Worm (Caenorhabditis elegans) whole organism, early embryonic: Measurements from ENCODE around the gene C14A4.8.

Source experiments
- B0310.2 ChIP-seq: sonication (generic microtip); optimal IDR thresholded peaks from 2 replicates; lab custom pipeline; 2016; ENCODE audit warnings: mild to moderate bottlenecking, missing genetic modification characterization, missing compliant biosample characterization
- F13C5.2 ChIP-seq: sonication (generic microtip); optimal IDR thresholded peaks from 2 replicates; lab custom pipeline; 2017; ENCODE audit warnings: mild to moderate bottlenecking, missing genetic modification characterization, inconsistent platforms, missing compliant biosample characterization
- aly-1 ChIP-seq: sonication (generic microtip); optimal IDR thresholded peaks from 2 replicates; lab custom pipeline; 2016; ENCODE audit warnings: missing genetic modification characterization, missing compliant biosample characterization
- ama-1 ChIP-seq: fragments of 150-350 bp; optimal IDR thresholded peaks from 2 replicates; lab custom pipeline; 2014
- ceh-13 ChIP-seq: fragments of 200-800 bp; sonication (Bioruptor generic); optimal IDR thresholded peaks from 2 replicates; lab custom pipeline; 2018; ENCODE audit warnings: mild to moderate bottlenecking, missing genetic modification characterization, missing compliant biosample characterization
- ceh-36 ChIP-seq: sonication (generic microtip); optimal IDR thresholded peaks from 2 replicates; lab custom pipeline; 2016; ENCODE audit warnings: missing genetic modification characterization, inconsistent platforms, missing compliant biosample characterization
- ets-7 ChIP-seq: sonication (generic microtip); optimal IDR thresholded peaks from 2 replicates; lab custom pipeline; 2016; ENCODE audit warnings: missing genotype, missing genetic modification characterization, missing compliant biosample characterization
- flt-1 ChIP-seq: fragments of 200-800 bp; sonication (Bioruptor generic); IDR thresholded peaks from 2 replicates; pipeline ENCODE4 v1.3.6; 2022; ENCODE audit warnings: missing genetic modification characterization, missing compliant biosample characterization
- hmbx-1 ChIP-seq: sonication (generic microtip); optimal IDR thresholded peaks from 2 replicates; lab custom pipeline; 2016; ENCODE audit warnings: mild to moderate bottlenecking, missing genetic modification characterization, missing compliant biosample characterization
- hmg-4 ChIP-seq: fragments of 200-800 bp; sonication (Bioruptor generic); optimal IDR thresholded peaks from 2 replicates; lab custom pipeline; 2018; ENCODE audit warnings: mild to moderate bottlenecking, missing genetic modification characterization, missing compliant biosample characterization
- hnd-1 ChIP-seq: sonication (generic microtip); optimal IDR thresholded peaks from 2 replicates; lab custom pipeline; 2016; ENCODE audit warnings: missing genetic modification characterization, missing compliant biosample characterization
- pes-1 ChIP-seq: fragments of 200-800 bp; sonication (Bioruptor generic); IDR thresholded peaks from 2 replicates; pipeline ENCODE4 v1.3.6; 2022; ENCODE audit warnings: missing genetic modification reagents, missing genetic modification characterization, missing compliant biosample characterization
- scrt-1 ChIP-seq: fragments of 200-800 bp; sonication (Bioruptor generic); IDR thresholded peaks from 2 replicates; pipeline ENCODE4 v1.3.6; 2022; ENCODE audit warnings: missing genetic modification characterization, missing compliant biosample characterization
- sea-1 ChIP-seq: fragments of 200-800 bp; sonication (Bioruptor generic); conservative IDR thresholded peaks from 2 replicates; pipeline ENCODE4 v1.3.6; 2022; ENCODE audit warnings: missing genetic modification characterization, missing compliant biosample characterization
- tbx-11 ChIP-seq: fragments of 200-800 bp; sonication (Bioruptor generic); IDR thresholded peaks from 2 replicates; pipeline ENCODE4 v1.3.6; 2022; ENCODE audit warnings: missing genetic modification characterization, missing compliant biosample characterization
- tbx-37 ChIP-seq: fragments of 200-800 bp; sonication (Bioruptor generic); conservative IDR thresholded peaks from 2 replicates; pipeline ENCODE4 v1.3.6; 2022; ENCODE audit warnings: missing genetic modification reagents, missing genetic modification characterization, missing compliant biosample characterization
- tra-4 ChIP-seq: sonication (generic microtip); optimal IDR thresholded peaks from 2 replicates; lab custom pipeline; 2017; ENCODE audit warnings: missing genetic modification characterization, missing compliant biosample characterization

Gene C14A4.8

ce11 chrII:10598039-10598438 is at the start of gene C14A4.8:
Gene C14A4.8 (minus strand): TSS chrII:10598139.
- TF ChIP-seq sea-1 (GFP tag; lab: Robert Waterston, UW): no peak
- no peak for TF ChIP-seq ama-1 (lab: Kevin White, UChicago)
- no peak for TF ChIP-seq ceh-36 (tag; lab: Kevin White, UChicago)
- no peak for TF ChIP-seq ceh-13 (GFP tag; lab: Kevin White, UChicago)

DNA sequence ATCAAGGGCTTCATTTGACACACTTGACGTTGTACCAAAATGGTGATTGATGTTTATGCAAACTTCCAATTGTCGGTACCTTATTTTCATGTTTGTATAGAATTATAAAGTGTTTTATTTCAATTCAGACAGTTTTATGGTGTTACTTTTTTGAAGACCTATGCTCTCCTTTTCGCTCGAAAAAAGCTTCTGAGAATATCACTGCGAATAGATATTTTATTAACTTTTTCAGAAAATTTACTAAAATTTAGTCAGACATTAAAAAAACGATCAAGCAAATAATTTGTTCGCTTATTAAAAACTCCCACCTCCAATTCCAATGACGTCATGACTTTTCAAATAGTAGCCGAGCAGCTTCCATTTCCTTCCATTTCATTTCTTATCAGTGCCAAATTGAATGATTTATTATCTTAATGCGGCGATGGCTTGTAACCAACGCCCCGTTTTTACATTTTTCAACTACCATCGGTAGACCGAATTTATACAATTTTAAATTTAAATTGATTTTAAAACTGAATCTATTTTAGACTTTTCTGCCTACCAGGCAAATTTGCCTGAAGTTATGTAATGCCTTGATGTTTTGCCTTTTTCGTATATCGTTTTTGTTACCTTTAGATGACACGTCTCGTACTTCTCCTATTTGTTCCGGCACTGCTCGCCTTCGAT is 49.1 kb upstream of the C14A4.8 start, which contains the start of gene M28.10:
M28.10 (plus strand) TSS at position 616 of the 666 bp plus-strand sequence.
- no peak for TF ChIP-seq F13C5.2 (tag; lab: Kevin White, UChicago)
- TF ChIP-seq aly-1 (tag; lab: Kevin White, UChicago): no peak
- no peak for TF ChIP-seq scrt-1 (GFP tag; lab: Robert Waterston, UW)
- TF ChIP-seq tbx-11: no peak
- TF ChIP-seq B0310.2 (tag; lab: Kevin White, UChicago): no peak
- no peak for TF ChIP-seq ets-7 (tag; lab: Kevin White, UChicago)
- TF ChIP-seq ama-1 (lab: Kevin White, UChicago): no peak
- no peak for TF ChIP-seq flt-1
- no peak for TF ChIP-seq tra-4 (tag; lab: Kevin White, UChicago)
- no peak for TF ChIP-seq tbx-37
- TF ChIP-seq hnd-1: no peak
- TF ChIP-seq pes-1 (GFP tag; lab: Robert Waterston, UW): no peak
- no peak for TF ChIP-seq ceh-36 (tag; lab: Kevin White, UChicago)
- no peak for TF ChIP-seq ceh-13 (GFP tag; lab: Kevin White, UChicago)
- no peak for TF ChIP-seq hmg-4

ce11 chrII:10643403-10643802 is 45.5 kb upstream of the C14A4.8 start, which contains the start of gene M28.4:
Gene M28.4 (plus strand): TSS chrII:10643703.
- no peak for TF ChIP-seq flt-1
- TF ChIP-seq ceh-36 (tag; lab: Kevin White, UChicago): no peak
- no peak for TF ChIP-seq scrt-1 (GFP tag; lab: Robert Waterston, UW)
- TF ChIP-seq ets-7 (tag; lab: Kevin White, UChicago): no peak
- TF ChIP-seq pes-1 (GFP tag; lab: Robert Waterston, UW): no peak
- no peak for TF ChIP-seq F13C5.2 (tag; lab: Kevin White, UChicago)
- TF ChIP-seq ceh-13 (GFP tag; lab: Kevin White, UChicago): no peak
- TF ChIP-seq tbx-37: no peak
- TF ChIP-seq sea-1 (GFP tag; lab: Robert Waterston, UW): no peak
- no peak for TF ChIP-seq tbx-11
- TF ChIP-seq tra-4 (tag; lab: Kevin White, UChicago): no peak
- no peak for TF ChIP-seq B0310.2 (tag; lab: Kevin White, UChicago)
- no peak for TF ChIP-seq hmg-4
- no peak for TF ChIP-seq hmbx-1
- no peak for TF ChIP-seq ama-1 (lab: Kevin White, UChicago)
- no peak for TF ChIP-seq hnd-1

DNA sequence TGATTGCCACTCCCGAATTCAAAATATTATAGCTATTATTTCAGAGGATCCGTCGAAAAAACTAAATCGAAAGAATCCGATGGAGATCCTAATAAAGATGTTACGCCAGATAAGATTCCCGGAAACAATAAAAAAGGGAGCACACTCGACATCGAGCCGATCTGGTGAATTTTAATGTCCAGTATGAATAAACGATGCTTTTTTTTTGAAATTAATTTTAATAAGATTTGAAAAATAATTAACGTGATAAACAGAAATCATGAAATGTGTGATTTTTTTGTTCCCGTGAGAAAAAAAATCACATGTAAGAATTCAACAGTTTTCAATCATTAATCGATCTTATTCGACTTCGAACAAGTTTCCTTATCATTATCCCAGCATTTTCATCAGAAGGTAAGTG is 41.2 kb upstream of the C14A4.8 start, which contains the start of gene M28.9:
M28.9 (plus strand) TSS at position 301 of the 400 bp plus-strand sequence.
- TF ChIP-seq hmbx-1 (no peak), ets-7 (tag; lab: Kevin White, UChicago) (no peak), aly-1 (tag; lab: Kevin White, UChicago) (no peak), hmg-4 (no peak), sea-1 (GFP tag; lab: Robert Waterston, UW) (no peak), hnd-1 (no peak), tbx-11 (no peak), tbx-37 (no peak), tra-4 (tag; lab: Kevin White, UChicago) (no peak), pes-1 (GFP tag; lab: Robert Waterston, UW) (no peak), F13C5.2 (tag; lab: Kevin White, UChicago) (no peak), scrt-1 (GFP tag; lab: Robert Waterston, UW) (no peak), ceh-36 (tag; lab: Kevin White, UChicago) (no peak), B0310.2 (tag; lab: Kevin White, UChicago) (no peak), flt-1 (no peak), ceh-13 (GFP tag; lab: Kevin White, UChicago) (no peak), ama-1 (lab: Kevin White, UChicago) (no peak)

- TF ChIP-seq ceh-13 (GFP tag; lab: Kevin White, UChicago) (no peak), tbx-11 (no peak), hmbx-1 (no peak), flt-1 (no peak), sea-1 (GFP tag; lab: Robert Waterston, UW) (no peak), F13C5.2 (tag; lab: Kevin White, UChicago) (no peak), hmg-4 (no peak), ceh-36 (tag; lab: Kevin White, UChicago) (no peak), hnd-1 (no peak), tbx-37 (no peak), ama-1 (lab: Kevin White, UChicago) (no peak), aly-1 (tag; lab: Kevin White, UChicago) (no peak), pes-1 (GFP tag; lab: Robert Waterston, UW) (no peak)
Observed at ce11 chrII:10630944-10631343, 33.0 kb upstream of the C14A4.8 start.

- TF ChIP-seq tbx-11 (no peak), F13C5.2 (tag; lab: Kevin White, UChicago) (no peak), B0310.2 (tag; lab: Kevin White, UChicago) (no peak), pes-1 (GFP tag; lab: Robert Waterston, UW) (no peak), ceh-13 (GFP tag; lab: Kevin White, UChicago) (no peak), flt-1 (no peak), sea-1 (GFP tag; lab: Robert Waterston, UW) (no peak), hmg-4 (no peak), ama-1 (lab: Kevin White, UChicago) (no peak), scrt-1 (GFP tag; lab: Robert Waterston, UW) (no peak), ceh-36 (tag; lab: Kevin White, UChicago) (no peak), tbx-37 (no peak), tra-4 (tag; lab: Kevin White, UChicago) (no peak), ets-7 (tag; lab: Kevin White, UChicago) (no peak), aly-1 (tag; lab: Kevin White, UChicago) (no peak), hmbx-1 (no peak), hnd-1 (no peak)
Observed at ce11 chrII:10627963-10628362, 30.0 kb upstream of the C14A4.8 start, which contains the start of gene M28.8. Gene M28.8 (plus strand): TSS chrII:10628263.

DNA sequence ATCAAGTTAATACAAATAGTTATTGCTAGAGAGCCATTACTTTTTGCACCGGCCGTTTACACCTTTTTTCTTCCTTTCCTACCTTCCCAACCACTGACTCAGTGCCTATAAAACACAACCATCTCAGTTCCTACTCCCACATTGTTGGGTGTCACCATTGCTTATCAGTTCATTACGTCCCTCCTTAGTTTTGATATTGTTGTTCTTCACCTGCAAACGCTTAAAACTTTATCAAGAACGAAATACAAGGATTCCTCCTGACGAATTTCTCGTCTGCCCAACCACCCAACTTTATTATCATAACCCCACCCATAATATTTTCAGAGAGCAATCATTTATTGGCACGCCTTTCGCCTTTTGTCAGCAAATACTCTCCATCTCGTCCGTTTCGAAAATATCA is 29.1 kb upstream of the C14A4.8 start:
- no peak for TF ChIP-seq flt-1
- no peak for TF ChIP-seq ceh-36 (tag; lab: Kevin White, UChicago)
- no peak for TF ChIP-seq tbx-11
- no peak for TF ChIP-seq scrt-1 (GFP tag; lab: Robert Waterston, UW)
- TF ChIP-seq hmbx-1: no peak
- TF ChIP-seq tbx-37: no peak
- no peak for TF ChIP-seq ama-1 (lab: Kevin White, UChicago)
